Fruit fly (Drosophila melanogaster) whole organism: ENCODE results near the gene CG33934.

Experiments
- CG8478 ChIP-seq: fragments of >200 bp; optimal IDR thresholded peaks from 2 replicates; lab custom pipeline; 2018; ENCODE audit warnings: inconsistent platforms
- Dll ChIP-seq: fragments of >200 bp; optimal IDR thresholded peaks from 2 replicates; lab custom pipeline; 2017

- TF ChIP-seq CG8478 (lab: Kevin White, UChicago) (no peak), Dll (lab: Kevin White, UChicago) (no peak)
These were observed 14.7 kb upstream of the CG33934 start, which contains the start of the genes CG4424 and CG4854 for dm6 chr3R:20027841-20028240.
